Worm (Caenorhabditis elegans): Measurements from ENCODE around the gene prdx-3.

DNA sequence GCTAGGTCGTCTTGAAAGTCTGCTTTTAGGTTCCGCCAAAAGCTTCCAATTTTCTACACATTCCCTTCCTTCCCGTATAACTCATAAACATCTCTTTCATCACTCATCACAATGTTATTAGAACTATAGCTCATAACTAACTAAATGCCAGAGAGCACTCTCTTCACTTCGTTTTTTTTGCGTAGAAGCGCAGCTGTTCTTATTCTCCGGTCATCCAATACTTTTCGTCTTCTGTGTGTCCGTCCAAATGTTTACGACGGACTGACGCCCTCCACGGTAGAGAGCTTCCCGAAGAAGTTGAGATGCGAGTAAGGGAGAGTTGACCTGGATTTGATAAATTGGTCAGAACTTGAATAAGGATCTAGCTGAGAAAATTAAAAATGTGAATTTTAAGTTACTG is 48.0 kb upstream of the prdx-3 start:
- TF ChIP-seq nhr-12 (tag; optimal IDR thresholded peaks at IDR 0.05) = no peak
- no peak for TF ChIP-seq lin-13 (tag; optimal IDR thresholded peaks at IDR 0.05)
- TF ChIP-seq elt-3 (tag; optimal IDR thresholded peaks at IDR 0.05) = no peak
- TF ChIP-seq nhr-76 (tag; optimal IDR thresholded peaks at IDR 0.05) = no peak
- no peak for TF ChIP-seq nhr-28 (tag; optimal IDR thresholded peaks at IDR 0.05)
- no peak for TF ChIP-seq unc-62 (GFP tag; optimal IDR thresholded peaks at IDR 0.05)
- no peak for TF ChIP-seq lsy-2 (tag; optimal IDR thresholded peaks at IDR 0.05)
- no peak for TF ChIP-seq pha-4 (tag; optimal IDR thresholded peaks at IDR 0.05)
- no peak for TF ChIP-seq unc-120 (tag; optimal IDR thresholded peaks at IDR 0.05; ENCODE audit: poor library complexity, severe bottlenecking)
- no peak for TF ChIP-seq ces-1 (GFP tag; optimal IDR thresholded peaks at IDR 0.05)
